Worm (Caenorhabditis elegans): ENCODE data around the gene C08E8.9.

C08E8.9 gene

DNA sequence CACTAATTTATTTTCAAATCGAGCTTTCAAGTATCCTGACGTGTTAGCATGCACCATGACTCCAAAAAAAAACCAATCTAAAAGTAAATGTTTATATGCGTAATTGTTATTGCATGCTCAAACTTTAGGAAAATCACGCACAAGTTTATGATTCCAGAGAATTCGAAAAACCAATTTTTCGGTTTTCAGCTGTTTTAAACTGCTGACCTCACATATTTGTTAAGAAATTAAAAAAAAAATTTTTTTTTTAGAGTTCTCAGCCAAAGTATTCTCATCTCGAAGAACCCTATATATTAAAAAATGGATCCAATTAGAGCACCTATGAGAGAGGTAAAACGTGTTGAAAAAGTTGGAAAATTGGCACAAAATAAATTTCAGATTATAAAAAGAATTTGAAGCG is 9.5 kb downstream of the C08E8.9 start, which contains the start of gene Y51A2B.2:
Gene Y51A2B.2 (plus strand): TSS at position 301 of the 400 bp plus-strand sequence.
- TF ChIP-seq sdz-12 (GFP tag; optimal IDR thresholded peaks at IDR 0.05) (no peak), zfp-2 (tag; optimal IDR thresholded peaks at IDR 0.05) (no peak), zfp-3 (GFP tag; conservative IDR thresholded peaks at IDR 0.05) (no peak), arid-1 (GFP tag; conservative IDR thresholded peaks at IDR 0.05) (no peak), hlh-30 (tag; optimal IDR thresholded peaks at IDR 0.05; ENCODE audit: insufficient read depth) (no peak), F37D6.2 (tag; optimal IDR thresholded peaks at IDR 0.05) (no peak), ceh-20 (GFP tag; IDR thresholded peaks at IDR 0.05) (no peak), F10B5.3 (tag; optimal IDR thresholded peaks at IDR 0.05) (no peak), dve-1 (tag; optimal IDR thresholded peaks at IDR 0.05; ENCODE audit: insufficient read depth) (no peak), mep-1 (tag; optimal IDR thresholded peaks at IDR 0.05) (no peak), ceh-44 (GFP tag; IDR thresholded peaks at IDR 0.05) (no peak), ama-1 (optimal IDR thresholded peaks at IDR 0.05) (no peak), zag-1 (tag; optimal IDR thresholded peaks at IDR 0.05) (no peak), nhr-102 (tag; optimal IDR thresholded peaks at IDR 0.05) (no peak), hmg-1.1 (GFP tag; IDR thresholded peaks at IDR 0.05) (no peak)

DNA sequence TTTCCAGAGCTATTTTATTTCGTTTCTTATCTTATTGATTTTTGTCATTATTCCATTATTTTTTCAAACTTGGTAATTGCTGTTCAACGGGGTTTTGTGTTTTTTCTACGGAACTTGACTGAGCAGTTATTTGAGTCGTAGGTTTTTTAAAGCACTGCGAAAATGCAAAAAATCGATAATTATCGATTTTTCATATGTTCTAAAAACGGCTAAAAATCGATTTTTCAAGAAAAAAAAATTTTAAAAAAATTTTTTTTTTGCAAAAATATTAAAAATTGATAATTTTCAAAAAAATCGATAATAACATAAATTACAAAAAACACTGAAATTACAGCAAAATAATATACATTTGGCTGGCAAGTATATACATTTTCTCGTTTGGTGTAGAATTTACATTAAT is 10.9 kb downstream of the C08E8.9 start:
- TF ChIP-seq ceh-28 (tag; optimal IDR thresholded peaks at IDR 0.05) (peak; percentile 78), aly-2 (tag; optimal IDR thresholded peaks at IDR 0.05) (no peak)

ce11 chrV:18378819-18379218 is 14.2 kb downstream of the C08E8.9 start, which contains the start of gene Y51A2B.8:
Y51A2B.8 (plus strand) TSS chrV:18379119.
- TF ChIP-seq F10B5.3 (tag; optimal IDR thresholded peaks at IDR 0.05) (no peak), rbr-2 (tag; optimal IDR thresholded peaks at IDR 0.05) (no peak), snpc-1.2 (GFP tag; IDR thresholded peaks at IDR 0.05) (no peak), unc-39 (tag; optimal IDR thresholded peaks at IDR 0.05) (no peak), set-16 (GFP tag; IDR thresholded peaks at IDR 0.05) (no peak), dve-1 (tag; optimal IDR thresholded peaks at IDR 0.05; ENCODE audit: insufficient read depth) (no peak), pha-4 (GFP tag; IDR thresholded peaks at IDR 0.05) (no peak), pha-4 (tag; optimal IDR thresholded peaks at IDR 0.05) (no peak)

DNA sequence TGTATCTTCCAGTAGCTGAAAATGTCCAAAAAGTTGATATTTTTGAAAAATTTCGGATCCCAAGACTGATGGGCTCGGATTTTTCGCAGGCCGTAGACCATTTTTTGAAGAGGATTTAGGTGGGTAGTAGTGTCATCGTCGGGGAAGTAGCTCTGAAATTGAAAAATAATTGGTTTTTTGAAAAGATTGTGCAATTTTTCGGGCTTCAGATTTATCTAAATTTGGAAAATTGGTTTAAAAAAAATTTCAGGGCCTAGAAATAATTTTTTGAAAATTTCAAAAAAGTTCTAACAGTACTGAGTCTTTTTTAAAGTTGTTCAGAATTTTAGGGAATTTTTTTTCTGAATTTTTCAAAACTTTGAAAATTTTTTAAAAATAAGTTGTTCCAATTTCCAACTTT is 17.9 kb downstream of the C08E8.9 start, which contains the start of gene nhr-288:
Gene nhr-288 (minus strand): TSS at position 101 of the 400 bp plus-strand sequence.
- TF ChIP-seq ztf-7 (tag; optimal IDR thresholded peaks at IDR 0.05), result no peak
- no peak for TF ChIP-seq lir-3 (tag; optimal IDR thresholded peaks at IDR 0.05)
- no peak for TF ChIP-seq spr-1 (tag; optimal IDR thresholded peaks at IDR 0.05)
- peak in 1 of 2 experiments; percentile 9 for TF ChIP-seq unc-62 (GFP tag; optimal IDR thresholded peaks at IDR 0.05 in 1 of 2)
- TF ChIP-seq unc-62 (tag; optimal IDR thresholded peaks at IDR 0.05), result no peak

ce11 chrV:18389046-18389445 is 24.4 kb downstream of the C08E8.9 start, which contains the start of the genes Y51A2B.4 and Y51A2B.5:
Y51A2B.4 (minus strand) TSS chrV:18389146.
Y51A2B.5 (plus strand) TSS chrV:18389277.
- TF ChIP-seq dmd-6 (GFP tag; IDR thresholded peaks at IDR 0.05), result no peak
- TF ChIP-seq lin-15B (tag; optimal IDR thresholded peaks at IDR 0.05), result no peak
- no peak for TF ChIP-seq ctbp-1 (GFP tag; IDR thresholded peaks at IDR 0.05)
- TF ChIP-seq unc-130 (GFP tag; optimal IDR thresholded peaks at IDR 0.05), result no peak
- no peak for TF ChIP-seq dmd-8 (GFP tag; IDR thresholded peaks at IDR 0.05)
- TF ChIP-seq fos-1 (tag; optimal IDR thresholded peaks at IDR 0.05), result no peak
- TF ChIP-seq ZK337.2 (GFP tag; IDR thresholded peaks at IDR 0.05), result no peak
- TF ChIP-seq mdt-29 (GFP tag; IDR thresholded peaks at IDR 0.05), result no peak
- TF ChIP-seq pha-4 (GFP tag; IDR thresholded peaks at IDR 0.05), result no peak
- TF ChIP-seq pha-4 (tag; optimal IDR thresholded peaks at IDR 0.05), result no peak
- no peak for TF ChIP-seq zfp-3 (GFP tag; conservative IDR thresholded peaks at IDR 0.05)
- TF ChIP-seq Y48G9A.11 (GFP tag; IDR thresholded peaks at IDR 0.05), result no peak
- TF ChIP-seq spr-3 (GFP tag; optimal IDR thresholded peaks at IDR 0.05), result no peak
- no peak for TF ChIP-seq T26A8.4 (GFP tag; IDR thresholded peaks at IDR 0.05)
- TF ChIP-seq lin-39 (tag; optimal IDR thresholded peaks at IDR 0.05), result no peak
- TF ChIP-seq zip-11 (GFP tag; IDR thresholded peaks at IDR 0.05), result no peak
- TF ChIP-seq nhr-10 (tag; optimal IDR thresholded peaks at IDR 0.05), result no peak
- no peak for TF ChIP-seq dve-1 (tag; optimal IDR thresholded peaks at IDR 0.05; ENCODE audit: insufficient read depth)
- TF ChIP-seq ztf-7 (tag; optimal IDR thresholded peaks at IDR 0.05), result no peak
- TF ChIP-seq D1046.2 (GFP tag; IDR thresholded peaks at IDR 0.05), result no peak
